Fruit fly (Drosophila melanogaster): ENCODE measurements around the gene Rbcn-3A.

The Rbcn-3A gene

dm6 chrX:6193183-6193810, 62.0 kb downstream of the Rbcn-3A start (continued):
- TF ChIP-seq mld (GFP tag; IDR thresholded peaks at IDR 0.05; ENCODE audit: partially characterized antibody) (no peak), CG18011 (GFP tag; optimal IDR thresholded peaks at IDR 0.05) (peak; percentile 37), salm (tag; optimal IDR thresholded peaks at IDR 0.05) (no peak), CG4617 (GFP tag; optimal IDR thresholded peaks at IDR 0.05; ENCODE audit: borderline replicate concordance) (no peak), CG7745 (tag; optimal IDR thresholded peaks at IDR 0.05) (no peak), CG7963 (GFP tag; IDR thresholded peaks at IDR 0.05; ENCODE audit: partially characterized antibody) (no peak), ci (GFP tag; IDR thresholded peaks at IDR 0.05) (peak; percentile 90), danr (GFP tag; IDR thresholded peaks at IDR 0.05) (peak; percentile 80), row (GFP tag; IDR thresholded peaks at IDR 0.05) (peak; percentile 91), fd3F (GFP tag; optimal IDR thresholded peaks at IDR 0.05) (peak; percentile 78), Oaz (GFP tag; IDR thresholded peaks at IDR 0.05) (peak; percentile 81), slou (GFP tag; optimal IDR thresholded peaks at IDR 0.05) (peak; percentile 51), peb (GFP tag; IDR thresholded peaks at IDR 0.05) (peak; percentile 75), Scr (GFP tag; IDR thresholded peaks at IDR 0.05; ENCODE audit: partially characterized antibody) (no peak), dm (GFP tag; optimal IDR thresholded peaks at IDR 0.05) (no peak), CG13424 (tag; optimal IDR thresholded peaks at IDR 0.05) (peak; percentile 86), CG18599 (GFP tag; optimal IDR thresholded peaks at IDR 0.05) (peak; percentile 95), so (GFP tag; IDR thresholded peaks at IDR 0.05) (peak; percentile 88), CG7556 (GFP tag; optimal IDR thresholded peaks at IDR 0.05) (peak; percentile 86), Rfx (GFP tag; IDR thresholded peaks at IDR 0.05) (peak; percentile 90), CG6813 (GFP tag; optimal IDR thresholded peaks at IDR 0.05) (peak; percentile 73), lola (GFP tag; optimal IDR thresholded peaks at IDR 0.05) (no peak), BEAF-32 (GFP tag; optimal IDR thresholded peaks at IDR 0.05) (no peak), gsb (GFP tag; IDR thresholded peaks at IDR 0.05) (peak; percentile 72), schlank (tag; optimal IDR thresholded peaks at IDR 0.05) (peak; percentile 38), H15 (GFP tag; IDR thresholded peaks at IDR 0.05) (peak; percentile 89), CG9437 (GFP tag; optimal IDR thresholded peaks at IDR 0.05) (peak; percentile 60), Ada2b (GFP tag; IDR thresholded peaks at IDR 0.05) (peak; percentile 83), CG10959 (GFP tag; IDR thresholded peaks at IDR 0.05) (peak; percentile 34; the same call in 1 of the 2 replicates), gsb-n (tag; optimal IDR thresholded peaks at IDR 0.05) (peak; percentile 54), repo (GFP tag; optimal IDR thresholded peaks at IDR 0.05) (no peak), CG3163 (GFP tag; optimal IDR thresholded peaks at IDR 0.05) (no peak), CG11560 (tag; IDR thresholded peaks at IDR 0.05) (peak; percentile 60), gce (GFP tag; IDR thresholded peaks at IDR 0.05) (peak; percentile 86), ftz-f1 (GFP tag; optimal IDR thresholded peaks at IDR 0.05) (peak; percentile 32), CG1529 (GFP tag; optimal IDR thresholded peaks at IDR 0.05) (peak; percentile 37), B-H2 (GFP tag; optimal IDR thresholded peaks at IDR 0.05) (peak; percentile 22), CG14667 (GFP tag; IDR thresholded peaks at IDR 0.05) (peak; percentile 87), Ptx1 (GFP tag; IDR thresholded peaks at IDR 0.05) (peak; percentile 95), pzg (GFP tag; optimal IDR thresholded peaks at IDR 0.05) (no peak), chm (GFP tag; IDR thresholded peaks at IDR 0.05) (peak; percentile 46; the same call in 1 of the 2 replicates), CG10321 (GFP tag; IDR thresholded peaks at IDR 0.05) (peak; percentile 64; the same call in 1 of the 2 replicates), CG17802 (tag; optimal IDR thresholded peaks at IDR 0.05) (no peak), Med (GFP tag) (peak; percentile 84), CG12219 (GFP tag; optimal IDR thresholded peaks at IDR 0.05) (peak; percentile 33), B-H1 (GFP tag; IDR thresholded peaks at IDR 0.05) (peak; percentile 74), CG6683 (GFP tag; optimal IDR thresholded peaks at IDR 0.05) (peak; percentile 78), tup (GFP tag; optimal IDR thresholded peaks at IDR 0.05) (peak; percentile 43), Xbp1 (GFP tag; optimal IDR thresholded peaks at IDR 0.05) (peak; percentile 72), CG11085 (GFP tag; IDR thresholded peaks at IDR 0.05) (peak; percentile 65)
